Worm (Caenorhabditis elegans): ENCODE results near the gene VW02B12L.2.

Gene VW02B12L.2

ce11 chrII:11473525-11474181, 33.5 kb upstream of the VW02B12L.2 start, which contains the start of the genes metl-1 and W02B12.11:
TSS of gene metl-1 (minus strand) at chrII:11473575.
TSS of gene W02B12.11 (plus strand) at chrII:11473861.
- peak; percentile 39 for TF ChIP-seq snpc-1.1 (tag; optimal IDR thresholded peaks at IDR 0.05; ENCODE audit: insufficient read depth)
- TF ChIP-seq cebp-1 (GFP tag; IDR thresholded peaks at IDR 0.05), result 0 out of 2 replicates have a peak, but pooled peaks have one; percentile 13
- TF ChIP-seq cebp-1 (tag; optimal IDR thresholded peaks at IDR 0.05), result peak; percentile 82
- peak; percentile 92 for TF ChIP-seq hmg-1.2 (GFP tag; IDR thresholded peaks at IDR 0.05)
- peak; percentile 68 for TF ChIP-seq tbp1 (GFP tag; optimal IDR thresholded peaks at IDR 0.05)
- TF ChIP-seq hlh-12 (tag; optimal IDR thresholded peaks at IDR 0.05), result no peak
- peak; percentile 92 for TF ChIP-seq rcor-1 (GFP tag; IDR thresholded peaks at IDR 0.05)
- TF ChIP-seq dox-1 (GFP tag; IDR thresholded peaks at IDR 0.05), result peak; percentile 89
- no peak for TF ChIP-seq mel-28 (tag; optimal IDR thresholded peaks at IDR 0.05; ENCODE audit: borderline replicate concordance)
- TF ChIP-seq F23B12.7 (tag; optimal IDR thresholded peaks at IDR 0.05; ENCODE audit: insufficient read depth), result peak; percentile 25
- TF ChIP-seq madf-6 (GFP tag; IDR thresholded peaks at IDR 0.05), result peak; percentile 91
- peak; percentile 70 for TF ChIP-seq repo-1 (tag; optimal IDR thresholded peaks at IDR 0.05)
- TF ChIP-seq tlf-1 (GFP tag; optimal IDR thresholded peaks at IDR 0.05), result peak; percentile 74
- TF ChIP-seq D2030.7 (GFP tag; IDR thresholded peaks at IDR 0.05), result peak; percentile 80
- TF ChIP-seq dpl-1 (GFP tag; optimal IDR thresholded peaks at IDR 0.05), result peak; percentile 29
- TF ChIP-seq hsf-1 (GFP tag; IDR thresholded peaks at IDR 0.05), result peak; percentile 79
- TF ChIP-seq ceh-27 (GFP tag; optimal IDR thresholded peaks at IDR 0.05), result peak; percentile 43
- no peak for TF ChIP-seq T07F8.4 (tag; optimal IDR thresholded peaks at IDR 0.05)
- peak; percentile 88 for TF ChIP-seq mcd-1 (GFP tag; IDR thresholded peaks at IDR 0.05)
- no peak for TF ChIP-seq ztf-6 (GFP tag; IDR thresholded peaks at IDR 0.05)
- peak; percentile 87 for TF ChIP-seq lin-54 (GFP tag; optimal IDR thresholded peaks at IDR 0.05)
- TF ChIP-seq madf-8 (GFP tag; conservative IDR thresholded peaks at IDR 0.05), result peak; percentile 67
- peak; percentile 9 for TF ChIP-seq B0035.1 (tag; optimal IDR thresholded peaks at IDR 0.05)
- TF ChIP-seq fkh-3 (tag; optimal IDR thresholded peaks at IDR 0.05), result no peak
- TF ChIP-seq sea-2 (GFP tag; IDR thresholded peaks at IDR 0.05), result no peak
- TF ChIP-seq K11D2.4 (GFP tag; IDR thresholded peaks at IDR 0.05), result peak; percentile 83
- TF ChIP-seq him-1 (tag; optimal IDR thresholded peaks at IDR 0.05), result no peak
- TF ChIP-seq egl-44 (GFP tag; IDR thresholded peaks at IDR 0.05), result no peak
- TF ChIP-seq lsl-1 (GFP tag; optimal IDR thresholded peaks at IDR 0.05), result peak; percentile 75
- peak; percentile 33 for TF ChIP-seq die-1 (tag; optimal IDR thresholded peaks at IDR 0.05)
- peak; percentile 16 for TF ChIP-seq snpc-4 (GFP tag; optimal IDR thresholded peaks at IDR 0.05)
- peak; percentile 61 to 77 (median 70) for TF ChIP-seq snpc-4 (tag; optimal IDR thresholded peaks at IDR 0.05)
- peak; percentile 78 for TF ChIP-seq attf-5 (GFP tag; optimal IDR thresholded peaks at IDR 0.05)
- peak; percentile 92 for TF ChIP-seq madf-3 (GFP tag; IDR thresholded peaks at IDR 0.05)
- TF ChIP-seq somi-1 (GFP tag; optimal IDR thresholded peaks at IDR 0.05), result peak; percentile 50
- peak in 1 of 2 experiments; percentile 28 for TF ChIP-seq rec-8 (tag; optimal IDR thresholded peaks at IDR 0.05)
- no peak for TF ChIP-seq ztf-25 (GFP tag; IDR thresholded peaks at IDR 0.05)
- TF ChIP-seq atf-7 (tag; optimal IDR thresholded peaks at IDR 0.05), result peak; percentile 53
- peak; percentile 64 for TF ChIP-seq gei-17 (GFP tag; optimal IDR thresholded peaks at IDR 0.05)
- peak; percentile 52 for TF ChIP-seq chd-7 (tag; optimal IDR thresholded peaks at IDR 0.05)
- peak; percentile 90 for TF ChIP-seq pbrm-1 (GFP tag; IDR thresholded peaks at IDR 0.05)
- TF ChIP-seq B0261.1 (tag; optimal IDR thresholded peaks at IDR 0.05), result peak; percentile 3
- no peak for TF ChIP-seq lag-1 (GFP tag; IDR thresholded peaks at IDR 0.05)
- peak; percentile 44 for TF ChIP-seq ztf-26 (tag; optimal IDR thresholded peaks at IDR 0.05)
- peak; percentile 61 for TF ChIP-seq xnd-1 (tag; optimal IDR thresholded peaks at IDR 0.05)
- no peak for TF ChIP-seq Y53F4B.3 (GFP tag; IDR thresholded peaks at IDR 0.05)
- 0 out of 2 replicates have a peak, but pooled peaks have one; percentile 30 for TF ChIP-seq lir-1 (GFP tag; conservative IDR thresholded peaks at IDR 0.05)
- peak; percentile 85 for TF ChIP-seq B0336.3 (GFP tag; IDR thresholded peaks at IDR 0.05)

All from whole organism, young adult.